Fruit fly (Drosophila melanogaster) whole organism, adult: Measurements from ENCODE around the gene Or19b.

Source experiments
- CG11617 ChIP-seq: fragments of 200-800 bp; sonication (Bioruptor generic); optimal IDR thresholded peaks from 2 replicates; lab custom pipeline; 2017; ENCODE audit warnings: mild to moderate bottlenecking, missing biosample characterization, missing genetic modification reagents, missing genetic modification characterization
- CG5204 ChIP-seq: fragments of 200-800 bp; sonication (Bioruptor generic); optimal IDR thresholded peaks from 2 replicates; lab custom pipeline; 2016; ENCODE audit warnings: missing biosample characterization, missing genetic modification characterization
- CG7101 ChIP-seq: fragments of 200-800 bp; sonication (Bioruptor generic); optimal IDR thresholded peaks from 2 replicates; lab custom pipeline; 2018; ENCODE audit warnings: missing biosample characterization, mild to moderate bottlenecking, missing genetic modification characterization, moderate library complexity
- Crg-1 ChIP-seq: fragments of 200-800 bp; sonication (Bioruptor generic); optimal IDR thresholded peaks from 2 replicates; lab custom pipeline; 2016; ENCODE audit warnings: missing biosample characterization, missing genetic modification characterization
- kay ChIP-seq: fragments of 200-800 bp; sonication (Bioruptor generic); peaks from one replicate; lab custom pipeline; 2016; ENCODE audit warnings: missing biosample characterization, missing genetic modification characterization, borderline replicate concordance
- pad ChIP-seq: fragments of 200-800 bp; sonication (Bioruptor generic); optimal IDR thresholded peaks from 3 replicates; lab custom pipeline; 2017; ENCODE audit warnings: missing biosample characterization, missing genetic modification characterization, mild to moderate bottlenecking, moderate library complexity, missing genetic modification reagents
- tj ChIP-seq: fragments of 200-800 bp; sonication (Bioruptor generic); optimal IDR thresholded peaks from 3 replicates; lab custom pipeline; 2017; ENCODE audit warnings: missing biosample characterization, mild to moderate bottlenecking, missing genetic modification characterization, moderate library complexity

DNA sequence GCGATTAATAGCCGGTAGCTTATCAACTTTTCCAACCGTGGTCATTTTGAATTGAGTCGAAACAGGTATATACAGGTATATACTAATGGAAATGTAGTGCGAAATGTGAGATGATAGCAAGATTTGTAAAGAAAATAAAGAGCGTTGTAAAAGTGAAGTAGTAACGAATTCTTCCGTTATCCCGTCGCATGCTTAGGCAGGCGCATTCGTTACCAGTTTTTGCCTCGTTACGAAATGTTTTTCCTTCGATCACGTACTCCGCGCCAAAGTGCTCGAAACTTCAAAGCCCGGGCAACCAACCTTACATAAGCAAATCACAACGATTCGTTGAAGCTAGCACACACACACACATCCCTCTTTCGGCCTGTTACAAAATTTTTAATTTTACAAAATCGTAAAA lies 43.2 kb upstream of the Or19b start, which contains the start of gene CG9570:
- TF ChIP-seq CG7101 (tag; lab: Kevin White, UChicago) (no peak), kay (GFP tag; lab: Kevin White, UChicago) (no peak), Crg-1 (GFP tag; lab: Kevin White, UChicago) (no peak), tj (GFP tag; lab: Kevin White, UChicago) (no peak), pad (GFP tag; lab: Kevin White, UChicago) (no peak), CG5204 (GFP tag; lab: Kevin White, UChicago) (no peak), CG11617 (no peak)
